Fruit fly (Drosophila melanogaster) whole organism, prepupa: Measurements from ENCODE around the gene SdhBL.

Experiments used
- CG4318 ChIP-seq: fragments of 200-800 bp; sonication (Bioruptor generic); optimal IDR thresholded peaks from 3 replicates; lab custom pipeline; 2017; ENCODE audit warnings: missing biosample characterization, mild to moderate bottlenecking, missing genetic modification characterization
- acj6 ChIP-seq: fragments of 200-800 bp; sonication (Bioruptor generic); optimal IDR thresholded peaks from 3 replicates; lab custom pipeline; 2016; ENCODE audit warnings: missing biosample characterization, missing genetic modification characterization

DNA sequence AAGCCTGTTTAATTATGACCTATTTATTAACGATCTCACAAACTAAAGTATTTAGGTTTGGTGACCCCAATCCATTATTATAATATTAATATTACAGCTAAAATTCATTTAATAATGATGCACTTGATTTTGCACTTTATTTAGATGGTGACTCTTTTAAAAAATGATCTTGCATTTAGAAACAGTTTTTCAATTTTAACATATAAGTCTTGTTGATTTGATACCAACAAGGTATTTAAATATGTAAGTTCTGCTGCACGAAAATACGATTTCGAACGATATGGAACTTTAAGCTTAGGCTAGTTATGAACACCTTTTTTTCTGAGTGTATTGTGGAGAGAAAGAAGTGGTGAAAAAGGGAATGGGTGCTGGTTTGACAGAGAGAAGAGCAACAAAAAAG is 19.9 kb downstream of the SdhBL start:
- TF ChIP-seq CG4318 (GFP tag; lab: Kevin White, UChicago): no peak
- peak; percentile 39 for TF ChIP-seq acj6 (GFP tag; lab: Kevin White, UChicago)
